Fruit fly (Drosophila melanogaster) whole organism, embryonic: ENCODE results near the gene Yp1.
A peak's percentile ranks its signal among the peaks of the same experiment; 100 is the strongest.

Experiments
- Atf6 ChIP-seq: fragments of 200-800 bp; sonication (Bioruptor generic); IDR thresholded peaks from 2 replicates; pipeline ENCODE4 v1.3.6; 2022; ENCODE audit warnings: missing biosample characterization, missing genetic modification characterization
- Bdp1 ChIP-seq: fragments of 200-800 bp; sonication (Bioruptor generic); optimal IDR thresholded peaks from 3 replicates; lab custom pipeline; 2016; ENCODE audit warnings: missing biosample characterization, missing genetic modification characterization
- CG10147 ChIP-seq: fragments of 200-800 bp; sonication (Bioruptor generic); optimal IDR thresholded peaks from 2 replicates; lab custom pipeline; 2019; ENCODE audit warnings: missing biosample characterization, mild to moderate bottlenecking, missing genetic modification characterization, moderate library complexity
- CG10366 ChIP-seq: fragments of 200-800 bp; sonication (Bioruptor generic); IDR thresholded peaks from 2 replicates; pipeline ENCODE4 v1.3.6; 2022; ENCODE audit warnings: missing biosample characterization, missing genetic modification characterization
- CG10462 ChIP-seq: fragments of 200-800 bp; sonication (Bioruptor generic); optimal IDR thresholded peaks from 2 replicates; lab custom pipeline; 2016; ENCODE audit warnings: missing biosample characterization, missing genetic modification characterization
- CG11695 ChIP-seq: fragments of 200-800 bp; sonication (Bioruptor generic); IDR thresholded peaks from 3 replicates; pipeline ENCODE4 v1.3.6; 2022; ENCODE audit warnings: missing biosample characterization, missing genetic modification characterization
- CG11723 ChIP-seq: fragments of 200-800 bp; sonication (Bioruptor generic); optimal IDR thresholded peaks from 2 replicates; lab custom pipeline; 2017; ENCODE audit warnings: missing biosample characterization, mild to moderate bottlenecking, missing genetic modification characterization
- CG12071 ChIP-seq: fragments of 200-800 bp; sonication (Bioruptor generic); optimal IDR thresholded peaks from 3 replicates; lab custom pipeline; 2018; ENCODE audit warnings: missing biosample characterization, mild to moderate bottlenecking, missing genetic modification characterization
- CG13894 ChIP-seq: fragments of 200-800 bp; sonication (Bioruptor generic); optimal IDR thresholded peaks from 3 replicates; lab custom pipeline; 2018; ENCODE audit warnings: missing biosample characterization, mild to moderate bottlenecking, missing genetic modification characterization, moderate library complexity
- CG14710 ChIP-seq: fragments of 200-800 bp; sonication (Bioruptor generic); optimal IDR thresholded peaks from 3 replicates; lab custom pipeline; 2019; ENCODE audit warnings: missing biosample characterization, mild to moderate bottlenecking, missing genetic modification characterization, moderate library complexity
- CG15073 ChIP-seq: fragments of 200-800 bp; sonication (Bioruptor generic); optimal IDR thresholded peaks from 2 replicates; lab custom pipeline; 2016; ENCODE audit warnings: missing biosample characterization, missing genetic modification characterization
- CG1529 ChIP-seq: fragments of 200-800 bp; sonication (Bioruptor generic); optimal IDR thresholded peaks from 3 replicates; lab custom pipeline; 2018; ENCODE audit warnings: missing biosample characterization, missing genetic modification characterization
- CG30431 ChIP-seq: fragments of 200-800 bp; sonication (Bioruptor generic); optimal IDR thresholded peaks from 2 replicates; lab custom pipeline; 2017; ENCODE audit warnings: missing biosample characterization, missing genetic modification characterization
- CG32532 ChIP-seq: fragments of 200-800 bp; sonication (Bioruptor generic); IDR thresholded peaks from 2 replicates; pipeline ENCODE4 v1.3.6; 2022; ENCODE audit warnings: missing biosample characterization, missing genetic modification characterization
- CG4617 ChIP-seq: fragments of 200-800 bp; sonication (Bioruptor generic); optimal IDR thresholded peaks from 3 replicates; lab custom pipeline; 2016; ENCODE audit warnings: missing biosample characterization, missing genetic modification characterization, borderline replicate concordance
- CG4730 ChIP-seq: fragments of 200-800 bp; sonication (Bioruptor generic); IDR thresholded peaks from 2 replicates; pipeline ENCODE4 v1.3.6; 2022; ENCODE audit warnings: missing biosample characterization, missing genetic modification characterization
- CG8281 ChIP-seq: fragments of 200-800 bp; sonication (Bioruptor generic); optimal IDR thresholded peaks from 2 replicates; lab custom pipeline; 2018; ENCODE audit warnings: missing biosample characterization, mild to moderate bottlenecking, missing genetic modification characterization, moderate library complexity
- CG8765 ChIP-seq: fragments of 200-800 bp; sonication (Bioruptor generic); IDR thresholded peaks from 2 replicates; pipeline ENCODE4 v1.3.6; 2022; ENCODE audit warnings: missing biosample characterization, missing genetic modification characterization
- CTCF ChIP-seq: fragments of 200-800 bp; sonication (Bioruptor generic); optimal IDR thresholded peaks from 2 replicates; lab custom pipeline; 2017; ENCODE audit warnings: missing biosample characterization, mild to moderate bottlenecking, missing genetic modification characterization, moderate library complexity
- Eip74EF ChIP-seq, 2 experiments: fragments of 200-800 bp in 1 of 2; fragments of >200 bp in 1 of 2; sonication (Bioruptor generic) in 1 of 2; optimal IDR thresholded peaks; 2 replicates each; lab custom pipeline; 2017 to 2019; ENCODE audit warnings: missing biosample characterization in 2 of 2, missing genetic modification characterization in 2 of 2, mild to moderate bottlenecking in 1 of 2, moderate library complexity in 1 of 2
- H15 ChIP-seq: fragments of 200-800 bp; sonication (Bioruptor generic); IDR thresholded peaks from 3 replicates; pipeline ENCODE4 v1.3.6; 2022; ENCODE audit warnings: missing biosample characterization, missing genetic modification characterization
- HLHmδ ChIP-seq: fragments of 200-800 bp; sonication (Bioruptor generic); optimal IDR thresholded peaks from 2 replicates; lab custom pipeline; 2018; ENCODE audit warnings: missing biosample characterization, mild to moderate bottlenecking, missing genetic modification characterization, moderate library complexity
- Hr51 ChIP-seq, 2 experiments: fragments of 200-800 bp; sonication (Bioruptor generic); optimal IDR thresholded peaks; 2 replicates in 1 of 2; 3 replicates in 1 of 2; lab custom pipeline; 2016 to 2018; ENCODE audit warnings: missing biosample characterization in 2 of 2, missing genetic modification characterization in 2 of 2, mild to moderate bottlenecking in 1 of 2, moderate library complexity in 1 of 2
- Lhr ChIP-seq: fragments of 200-800 bp; sonication (Bioruptor generic); optimal IDR thresholded peaks from 3 replicates; lab custom pipeline; 2017; ENCODE audit warnings: mild to moderate bottlenecking, missing biosample characterization, missing genetic modification reagents, missing genetic modification characterization
- Max ChIP-seq: fragments of 200-800 bp; sonication (Bioruptor generic); optimal IDR thresholded peaks from 2 replicates; lab custom pipeline; 2016; ENCODE audit warnings: missing biosample characterization, mild to moderate bottlenecking, missing genetic modification characterization
- Nf-YA ChIP-seq: fragments of 200-800 bp; sonication (Bioruptor generic); IDR thresholded peaks from 2 replicates; pipeline ENCODE4 v1.3.6; 2022; ENCODE audit warnings: missing biosample characterization, missing genetic modification characterization
- PHDP ChIP-seq: fragments of 200-800 bp; sonication (Bioruptor generic); optimal IDR thresholded peaks from 3 replicates; lab custom pipeline; 2018; ENCODE audit warnings: missing biosample characterization, mild to moderate bottlenecking, missing genetic modification characterization, moderate library complexity
- Poxn ChIP-seq: fragments of 200-800 bp; sonication (Bioruptor generic); IDR thresholded peaks from 2 replicates; pipeline ENCODE4 v1.3.6; 2022; ENCODE audit warnings: missing biosample characterization, missing genetic modification characterization
- Ptx1 ChIP-seq: fragments of 200-800 bp; sonication (Bioruptor generic); IDR thresholded peaks from 2 replicates; pipeline ENCODE4 v1.3.6; 2022; ENCODE audit warnings: missing biosample characterization, missing genetic modification characterization
- Six4 ChIP-seq: fragments of 200-800 bp; sonication (Bioruptor generic); optimal IDR thresholded peaks from 2 replicates; lab custom pipeline; 2016; ENCODE audit warnings: missing biosample characterization, missing genetic modification characterization
- Trl ChIP-seq, 3 experiments: fragments of >200 bp in 2 of 3; fragments of 200-800 bp in 1 of 3; sonication (Bioruptor generic) in 1 of 3; optimal IDR thresholded peaks; 2 replicates in 1 of 3; 3 replicates in 2 of 3; lab custom pipeline; 2016 to 2017; ENCODE audit warnings: missing biosample characterization in 1 of 3, missing genetic modification characterization in 1 of 3
- ci ChIP-seq: fragments of 200-800 bp; sonication (Bioruptor generic); IDR thresholded peaks from 3 replicates; pipeline ENCODE4 v1.3.6; 2022; ENCODE audit warnings: missing biosample characterization, missing genetic modification characterization
- croc ChIP-seq: fragments of 200-800 bp; sonication (Bioruptor generic); conservative IDR thresholded peaks from 3 replicates; pipeline ENCODE4 v1.3.6; 2022; ENCODE audit warnings: missing biosample characterization, missing genetic modification characterization
- da ChIP-seq: fragments of 200-800 bp; sonication (Bioruptor generic); optimal IDR thresholded peaks from 2 replicates; lab custom pipeline; 2016; ENCODE audit warnings: missing biosample characterization, missing genetic modification characterization
- disco-r ChIP-seq: fragments of 200-800 bp; sonication (Bioruptor generic); optimal IDR thresholded peaks from 2 replicates; lab custom pipeline; 2016; ENCODE audit warnings: missing biosample characterization, missing genetic modification characterization
- dmrt11E ChIP-seq: fragments of 200-800 bp; sonication (Bioruptor generic); optimal IDR thresholded peaks from 3 replicates; lab custom pipeline; 2018; ENCODE audit warnings: missing biosample characterization, mild to moderate bottlenecking, missing genetic modification characterization, moderate library complexity
- fu2 ChIP-seq: fragments of 200-800 bp; sonication (Bioruptor generic); optimal IDR thresholded peaks from 2 replicates; lab custom pipeline; 2016; ENCODE audit warnings: missing biosample characterization, missing genetic modification characterization
- gem ChIP-seq: fragments of 200-800 bp; sonication (Bioruptor generic); optimal IDR thresholded peaks from 2 replicates; lab custom pipeline; 2019; ENCODE audit warnings: missing biosample characterization, mild to moderate bottlenecking, missing genetic modification characterization, moderate library complexity
- hb ChIP-seq: fragments of 200-800 bp; sonication (Bioruptor generic); IDR thresholded peaks from 3 replicates; pipeline ENCODE4 v1.3.6; 2022; ENCODE audit warnings: missing biosample characterization, missing genetic modification characterization; ENCODE audit not compliant: partially characterized antibody
- knrl ChIP-seq: fragments of 200-800 bp; sonication (Bioruptor generic); IDR thresholded peaks from 3 replicates; pipeline ENCODE4 v1.3.6; 2022; ENCODE audit warnings: missing biosample characterization, missing genetic modification characterization; ENCODE audit not compliant: partially characterized antibody
- lbe ChIP-seq: fragments of 200-800 bp; sonication (Bioruptor generic); optimal IDR thresholded peaks from 2 replicates; lab custom pipeline; 2016; ENCODE audit warnings: missing biosample characterization, mild to moderate bottlenecking, missing genetic modification characterization
- lilli ChIP-seq: fragments of 200-800 bp; sonication (Bioruptor generic); optimal IDR thresholded peaks from 3 replicates; lab custom pipeline; 2016; ENCODE audit warnings: missing biosample characterization, missing genetic modification characterization
- nerfin-2 ChIP-seq: fragments of 200-800 bp; sonication (Bioruptor generic); IDR thresholded peaks from 2 replicates; pipeline ENCODE4 v1.3.6; 2022; ENCODE audit warnings: missing biosample characterization, missing genetic modification characterization; ENCODE audit not compliant: partially characterized antibody
- nom ChIP-seq: fragments of 200-800 bp; sonication (Bioruptor generic); optimal IDR thresholded peaks from 2 replicates; lab custom pipeline; 2017; ENCODE audit warnings: missing biosample characterization, missing genetic modification characterization, mild to moderate bottlenecking, moderate library complexity, missing genetic modification reagents
- oc ChIP-seq: fragments of 200-800 bp; sonication (Bioruptor generic); optimal IDR thresholded peaks from 2 replicates; lab custom pipeline; 2018; ENCODE audit warnings: missing biosample characterization, mild to moderate bottlenecking, missing genetic modification characterization, moderate library complexity
- org-1 ChIP-seq: fragments of 200-800 bp; sonication (Bioruptor generic); optimal IDR thresholded peaks from 2 replicates; lab custom pipeline; 2017; ENCODE audit warnings: missing biosample characterization, missing genetic modification characterization
- pho ChIP-seq: fragments of 200-800 bp; sonication (Bioruptor generic); optimal IDR thresholded peaks from 2 replicates; lab custom pipeline; 2016; ENCODE audit warnings: missing biosample characterization, missing genetic modification characterization
- sens ChIP-seq: fragments of 200-800 bp; sonication (Bioruptor generic); peaks from one replicate; lab custom pipeline; 2016; ENCODE audit warnings: missing biosample characterization, missing genetic modification characterization
- sima ChIP-seq: fragments of 200-800 bp; sonication (Bioruptor generic); optimal IDR thresholded peaks from 2 replicates; lab custom pipeline; 2016; ENCODE audit warnings: missing biosample characterization, missing genetic modification characterization
- ssp ChIP-seq: fragments of 200-800 bp; sonication (Bioruptor generic); IDR thresholded peaks from 2 replicates; pipeline ENCODE4 v1.3.6; 2022; ENCODE audit warnings: missing biosample characterization, missing genetic modification characterization
- tll ChIP-seq, 2 experiments: fragments of 200-800 bp in 1 of 2; fragments of >200 bp in 1 of 2; sonication (Bioruptor generic) in 1 of 2; optimal IDR thresholded peaks; 2 replicates each; lab custom pipeline; 2017 to 2019; ENCODE audit warnings: missing biosample characterization in 2 of 2, missing genetic modification characterization in 2 of 2, mild to moderate bottlenecking in 1 of 2, moderate library complexity in 1 of 2
- usp ChIP-seq: fragments of >200 bp; optimal IDR thresholded peaks from 2 replicates; lab custom pipeline; 2017; ENCODE audit warnings: missing biosample characterization, missing genetic modification characterization

The Yp1 gene

DNA sequence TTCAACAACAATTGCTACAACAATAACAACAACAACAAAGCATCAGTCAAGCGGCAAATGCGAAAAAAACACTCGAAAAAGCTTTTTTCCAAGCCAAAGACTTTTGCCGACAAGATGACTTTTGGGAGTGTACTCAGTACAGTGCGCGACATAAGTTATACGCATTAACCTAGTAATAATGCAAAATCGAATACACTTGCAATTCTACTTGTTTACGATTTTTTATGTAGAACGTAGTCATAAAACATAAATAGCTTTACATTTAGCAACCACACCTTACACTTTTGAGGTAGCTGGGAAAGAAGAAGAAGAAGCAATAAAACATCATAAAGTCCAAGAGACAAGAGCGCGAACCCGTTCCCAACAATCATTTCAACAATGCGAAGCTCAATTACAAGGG, 50.9 kb downstream of the Yp1 start (continued):
- no peak for TF ChIP-seq Lhr
- TF ChIP-seq pho (GFP tag; lab: Kevin White, UChicago): no peak
- no peak for TF ChIP-seq sima (GFP tag; lab: Kevin White, UChicago)
- TF ChIP-seq CG8765 (GFP tag; lab: Robert Waterston, UW): no peak
- no peak for TF ChIP-seq fu2 (GFP tag; lab: Kevin White, UChicago)
- no peak for TF ChIP-seq CG11723 (GFP tag; lab: Kevin White, UChicago)
- TF ChIP-seq sens: peak; percentile 28
- no peak for TF ChIP-seq CG1529
- TF ChIP-seq usp (GFP tag; lab: Kevin White, UChicago): no peak
- no peak for TF ChIP-seq H15
- TF ChIP-seq CG12071 (GFP tag; lab: Kevin White, UChicago): no peak
- TF ChIP-seq Trl (optimal IDR thresholded peaks at IDR 0.05; lab: Kevin White, UChicago): no peak
- no peak for TF ChIP-seq Trl (GFP tag; optimal IDR thresholded peaks at IDR 0.05; lab: Kevin White, UChicago)
- TF ChIP-seq nom (GFP tag; lab: Kevin White, UChicago): peak; percentile 3
- TF ChIP-seq CG10366: no peak
- no peak for TF ChIP-seq CG4617 (GFP tag; lab: Kevin White, UChicago)
- TF ChIP-seq CG4730: no peak
- no peak for TF ChIP-seq CG14710 (tag; lab: Kevin White, UChicago)
- TF ChIP-seq ssp (GFP tag; lab: Robert Waterston, UW): no peak
- TF ChIP-seq Bdp1 (GFP tag; lab: Kevin White, UChicago): no peak
- no peak for TF ChIP-seq tll (GFP tag; optimal IDR thresholded peaks at IDR 0.05; lab: Kevin White, UChicago)
- TF ChIP-seq org-1 (GFP tag; lab: Kevin White, UChicago): no peak
- no peak for TF ChIP-seq nerfin-2 (GFP tag; lab: Robert Waterston, UW)
- no peak for TF ChIP-seq CG13894 (tag; lab: Kevin White, UChicago)
- no peak for TF ChIP-seq da (GFP tag; lab: Kevin White, UChicago)
- TF ChIP-seq CG30431 (GFP tag; lab: Kevin White, UChicago): no peak
- TF ChIP-seq HLHmδ (GFP tag; lab: Kevin White, UChicago): no peak
- no peak for TF ChIP-seq Six4 (GFP tag; lab: Kevin White, UChicago)
- TF ChIP-seq Max (GFP tag; lab: Kevin White, UChicago): no peak
- no peak for TF ChIP-seq hb (GFP tag; lab: Robert Waterston, UW)
- no peak for TF ChIP-seq Eip74EF (GFP tag; optimal IDR thresholded peaks at IDR 0.05; lab: Kevin White, UChicago)
- TF ChIP-seq knrl: no peak
- peak; percentile 41 for TF ChIP-seq lbe
- TF ChIP-seq Hr51 (GFP tag; optimal IDR thresholded peaks at IDR 0.05; lab: Kevin White, UChicago): no peak
- no peak for TF ChIP-seq dmrt11E (tag; lab: Kevin White, UChicago)
- no peak for TF ChIP-seq ci (GFP tag; lab: Robert Waterston, UW)
- no peak for TF ChIP-seq oc (tag; lab: Kevin White, UChicago)
- TF ChIP-seq Nf-YA (GFP tag; lab: Robert Waterston, UW): no peak
- peak; percentile 77 for TF ChIP-seq CG11695 (GFP tag; lab: Robert Waterston, UW)
- TF ChIP-seq CG8281 (tag; lab: Kevin White, UChicago): no peak
- no peak for TF ChIP-seq Poxn (GFP tag; lab: Robert Waterston, UW)
- no peak for TF ChIP-seq Ptx1
- no peak for TF ChIP-seq disco-r (GFP tag; lab: Kevin White, UChicago)
- TF ChIP-seq CG10462 (GFP tag; lab: Kevin White, UChicago): no peak
- no peak for TF ChIP-seq lilli (GFP tag; lab: Kevin White, UChicago)
- no peak; the same call in 1 of the 2 replicates for TF ChIP-seq CG32532 (GFP tag; lab: Robert Waterston, UW)
- no peak for TF ChIP-seq croc
- TF ChIP-seq Atf6 (GFP tag; lab: Robert Waterston, UW): no peak
- TF ChIP-seq gem (tag; lab: Kevin White, UChicago): peak; percentile 9
- TF ChIP-seq CG10147 (GFP tag; lab: Kevin White, UChicago): no peak
- TF ChIP-seq CG15073: no peak
- no peak for TF ChIP-seq CTCF (GFP tag; lab: Kevin White, UChicago)
- TF ChIP-seq PHDP (tag; lab: Kevin White, UChicago): no peak
